Fruit fly (Drosophila melanogaster) whole organism, adult: Measurements from ENCODE around the gene CG5273.

Experiments used
- CG33017 ChIP-seq: fragments of 200-800 bp; sonication (Bioruptor generic); optimal IDR thresholded peaks from 2 replicates; lab custom pipeline; 2018; ENCODE audit warnings: missing biosample characterization, mild to moderate bottlenecking, missing genetic modification characterization, moderate library complexity
- pad ChIP-seq: fragments of 200-800 bp; sonication (Bioruptor generic); optimal IDR thresholded peaks from 3 replicates; lab custom pipeline; 2017; ENCODE audit warnings: missing biosample characterization, missing genetic modification characterization, mild to moderate bottlenecking, moderate library complexity, missing genetic modification reagents

dm6 chrX:713249-713898, 46.0 kb upstream of the CG5273 start:
- no peak for TF ChIP-seq pad
- TF ChIP-seq CG33017: no peak
